Worm (Caenorhabditis elegans): ENCODE data around the gene C07B5.3.

Gene C07B5.3

ce11 chrX:9552404-9552803 lies 29.4 kb upstream of the C07B5.3 start (continued):
- TF ChIP-seq unc-55 (GFP tag; optimal IDR thresholded peaks at IDR 0.05) (no peak), sem-4 (tag; optimal IDR thresholded peaks at IDR 0.05) (no peak), gmeb-1 (tag; optimal IDR thresholded peaks at IDR 0.05) (peak; percentile 7), nhr-11 (tag; optimal IDR thresholded peaks at IDR 0.05) (no peak), lin-39 (tag; optimal IDR thresholded peaks at IDR 0.05) (no peak), zag-1 (tag; optimal IDR thresholded peaks at IDR 0.05) (no peak), nhr-25 (tag; optimal IDR thresholded peaks at IDR 0.05) (peak; percentile 53), unc-39 (tag; optimal IDR thresholded peaks at IDR 0.05) (no peak), ama-1 (optimal IDR thresholded peaks at IDR 0.05) (no peak), egl-27 (tag; optimal IDR thresholded peaks at IDR 0.05) (no peak), dmd-4 (tag; optimal IDR thresholded peaks at IDR 0.05) (no peak), mab-5 (tag; optimal IDR thresholded peaks at IDR 0.05) (no peak), nhr-237 (tag; optimal IDR thresholded peaks at IDR 0.05) (no peak), sma-9 (GFP tag; optimal IDR thresholded peaks at IDR 0.05) (peak; percentile 15), sma-9 (tag; optimal IDR thresholded peaks at IDR 0.05) (no peak), elt-1 (tag; optimal IDR thresholded peaks at IDR 0.05) (no peak), Y55F3AM.14 (GFP tag; optimal IDR thresholded peaks at IDR 0.05) (peak; percentile 10), sma-3 (GFP tag; optimal IDR thresholded peaks at IDR 0.05) (peak; percentile 36)

- no peak for TF ChIP-seq mbf-1 (tag; optimal IDR thresholded peaks at IDR 0.05)
- no peak for TF ChIP-seq nhr-12 (tag; optimal IDR thresholded peaks at IDR 0.05)
- TF ChIP-seq nhr-21 (tag; optimal IDR thresholded peaks at IDR 0.05) = peak; percentile 64
- peak; percentile 67 for TF ChIP-seq blmp-1 (tag; optimal IDR thresholded peaks at IDR 0.05; ENCODE audit: insufficient read depth)
- TF ChIP-seq skn-1 (tag; optimal IDR thresholded peaks at IDR 0.05) = no peak
- no peak for TF ChIP-seq unc-55 (GFP tag; optimal IDR thresholded peaks at IDR 0.05)
- no peak for TF ChIP-seq ceh-16 (tag; optimal IDR thresholded peaks at IDR 0.05)
- TF ChIP-seq aly-2 (tag; optimal IDR thresholded peaks at IDR 0.05) = no peak
- peak; percentile 19 for TF ChIP-seq lin-13 (GFP tag; optimal IDR thresholded peaks at IDR 0.05)
- TF ChIP-seq nhr-23 (tag; optimal IDR thresholded peaks at IDR 0.05) = no peak
- no peak for TF ChIP-seq lin-39 (tag; optimal IDR thresholded peaks at IDR 0.05)
- no peak for TF ChIP-seq gmeb-1 (tag; optimal IDR thresholded peaks at IDR 0.05)
- TF ChIP-seq nhr-25 (tag; optimal IDR thresholded peaks at IDR 0.05) = peak; percentile 91
- TF ChIP-seq nhr-6 (tag; optimal IDR thresholded peaks at IDR 0.05) = no peak
- TF ChIP-seq R02D3.7 (tag; optimal IDR thresholded peaks at IDR 0.05) = no peak
- TF ChIP-seq sem-4 (tag; optimal IDR thresholded peaks at IDR 0.05) = peak; percentile 51
- TF ChIP-seq nhr-129 (tag; optimal IDR thresholded peaks at IDR 0.05) = peak; percentile 52
- no peak for TF ChIP-seq ama-1 (optimal IDR thresholded peaks at IDR 0.05)
- peak; percentile 77 for TF ChIP-seq sma-3 (GFP tag; optimal IDR thresholded peaks at IDR 0.05)
- peak; percentile 67 to 77 for TF ChIP-seq mdl-1 (tag; optimal IDR thresholded peaks at IDR 0.05)
- no peak for TF ChIP-seq alr-1 (tag; optimal IDR thresholded peaks at IDR 0.05)
- no peak for TF ChIP-seq ZK546.5 (tag; optimal IDR thresholded peaks at IDR 0.05)
- no peak for TF ChIP-seq nhr-237 (tag; optimal IDR thresholded peaks at IDR 0.05)
- no peak for TF ChIP-seq ztf-4 (tag; optimal IDR thresholded peaks at IDR 0.05)
- TF ChIP-seq nhr-11 (tag; optimal IDR thresholded peaks at IDR 0.05) = no peak
- no peak for TF ChIP-seq dmd-4 (tag; optimal IDR thresholded peaks at IDR 0.05)
- TF ChIP-seq nhr-77 (tag; optimal IDR thresholded peaks at IDR 0.05) = no peak
- TF ChIP-seq Y55F3AM.14 (GFP tag; optimal IDR thresholded peaks at IDR 0.05) = peak; percentile 29
- TF ChIP-seq crh-2 (tag; optimal IDR thresholded peaks at IDR 0.05) = peak; percentile 35
- no peak for TF ChIP-seq mab-5 (tag; optimal IDR thresholded peaks at IDR 0.05)
- TF ChIP-seq ceh-82 (tag; optimal IDR thresholded peaks at IDR 0.05) = no peak
- TF ChIP-seq sma-9 (GFP tag; optimal IDR thresholded peaks at IDR 0.05) = peak; percentile 35
- TF ChIP-seq sma-9 (tag; optimal IDR thresholded peaks at IDR 0.05) = peak; percentile 4
- TF ChIP-seq ztf-1 (GFP tag; conservative IDR thresholded peaks at IDR 0.05) = no peak
- TF ChIP-seq F13H6.1 (tag; optimal IDR thresholded peaks at IDR 0.05) = peak; percentile 79
- no peak for TF ChIP-seq nhr-10 (tag; optimal IDR thresholded peaks at IDR 0.05)
- no peak for TF ChIP-seq peb-1 (tag; optimal IDR thresholded peaks at IDR 0.05)
- peak; percentile 15 for TF ChIP-seq zag-1 (tag; optimal IDR thresholded peaks at IDR 0.05)
- peak; percentile 49 for TF ChIP-seq egl-27 (tag; optimal IDR thresholded peaks at IDR 0.05)
- no peak for TF ChIP-seq unc-62 (GFP tag; optimal IDR thresholded peaks at IDR 0.05)
- TF ChIP-seq snpc-4 (tag; optimal IDR thresholded peaks at IDR 0.05) = no peak
- peak; percentile 30 for TF ChIP-seq lin-11 (tag; optimal IDR thresholded peaks at IDR 0.05)
- no peak for TF ChIP-seq elt-1 (tag; optimal IDR thresholded peaks at IDR 0.05)
- TF ChIP-seq lsy-2 (tag; optimal IDR thresholded peaks at IDR 0.05) = peak in 1 of 2 experiments; percentile 57
- TF ChIP-seq C34F6.9 (tag; optimal IDR thresholded peaks at IDR 0.05) = peak; percentile 52
- no peak for TF ChIP-seq unc-39 (tag; optimal IDR thresholded peaks at IDR 0.05)
- peak; percentile 48 for TF ChIP-seq fos-1 (tag; optimal IDR thresholded peaks at IDR 0.05)
- no peak for TF ChIP-seq elt-3 (tag; optimal IDR thresholded peaks at IDR 0.05)
- TF ChIP-seq ztf-11 (tag; optimal IDR thresholded peaks at IDR 0.05) = no peak
Measured at ce11 chrX:9551112-9551511, 28.1 kb upstream of the C07B5.3 start.

Data from whole organism, L2 larva.